Fruit fly (Drosophila melanogaster): ENCODE measurements around the gene CG5516.

DNA sequence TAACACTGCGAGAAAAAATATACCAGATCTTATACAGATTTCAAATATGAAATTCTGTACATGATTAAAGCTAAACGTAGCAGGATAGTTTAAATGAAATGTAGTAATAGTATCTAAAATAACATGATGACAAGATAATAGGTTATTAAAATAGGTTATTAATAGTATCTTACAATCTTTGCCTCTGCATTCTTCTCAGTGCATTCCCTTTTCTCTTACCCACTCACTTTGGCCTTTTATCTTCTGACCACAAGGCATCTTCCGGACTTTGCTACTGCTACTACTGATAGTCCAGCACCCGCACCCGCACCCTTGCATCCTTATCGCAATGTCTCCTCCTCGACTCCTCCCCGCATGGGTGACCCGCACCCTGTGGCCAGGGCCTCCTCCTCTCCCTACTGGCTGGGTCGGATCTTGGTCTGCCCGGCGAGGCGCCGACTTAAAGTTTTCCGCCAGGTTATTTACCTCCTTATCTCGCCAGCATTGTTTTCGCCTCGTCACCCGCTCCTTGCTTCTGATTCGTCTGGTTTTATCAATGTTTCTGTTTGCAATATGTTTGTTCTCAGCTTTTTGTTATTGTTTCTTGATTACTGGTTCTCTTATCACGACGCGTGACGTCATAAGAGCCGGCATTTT, 20.9 kb downstream of the CG5516 start:
- TF ChIP-seq CTCF (optimal IDR thresholded peaks at IDR 0.05) = no peak
- TF ChIP-seq CG8478 (optimal IDR thresholded peaks at IDR 0.05) = no peak

Data from S2 (cell line).